Worm (Caenorhabditis elegans): ENCODE results near the gene T20D4.15.

- TF ChIP-seq nhr-23 (tag; optimal IDR thresholded peaks at IDR 0.05) (no peak), ceh-82 (tag; optimal IDR thresholded peaks at IDR 0.05) (no peak), lin-13 (GFP tag; optimal IDR thresholded peaks at IDR 0.05) (no peak), snpc-4 (tag; optimal IDR thresholded peaks at IDR 0.05) (no peak), ZK546.5 (tag; optimal IDR thresholded peaks at IDR 0.05) (no peak), ztf-11 (tag; optimal IDR thresholded peaks at IDR 0.05) (no peak), dmd-4 (tag; optimal IDR thresholded peaks at IDR 0.05) (no peak), nhr-237 (tag; optimal IDR thresholded peaks at IDR 0.05) (no peak), nhr-12 (tag; optimal IDR thresholded peaks at IDR 0.05) (no peak), nhr-11 (tag; optimal IDR thresholded peaks at IDR 0.05) (no peak), ztf-4 (tag; optimal IDR thresholded peaks at IDR 0.05) (no peak), ama-1 (optimal IDR thresholded peaks at IDR 0.05) (no peak)
Observed at ce11 chrV:3398314-3398713, 3.8 kb upstream of the T20D4.15 start, which contains the start of gene T20D4.11.

Data from whole organism, L2 larva.